Fruit fly (Drosophila melanogaster): ENCODE data around the gene CG14053.

The CG14053 gene

dm6 chrX:2241842-2242241 is 48.1 kb upstream of the CG14053 start, which contains the start of gene kz (continued):
- TF ChIP-seq sisA (GFP tag; IDR thresholded peaks at IDR 0.05), result no peak
- TF ChIP-seq CG2875 (GFP tag; optimal IDR thresholded peaks at IDR 0.05), result no peak
- TF ChIP-seq H2.0 (GFP tag; IDR thresholded peaks at IDR 0.05), result no peak
- TF ChIP-seq sob (GFP tag; IDR thresholded peaks at IDR 0.05), result peak; percentile 38; the same call in 1 of the 2 replicates
- no peak for TF ChIP-seq Dip2 (GFP tag; IDR thresholded peaks at IDR 0.05)
- no peak for TF ChIP-seq CG4328 (GFP tag; optimal IDR thresholded peaks at IDR 0.05)
- no peak for TF ChIP-seq CG33213 (GFP tag; optimal IDR thresholded peaks at IDR 0.05)
- no peak for TF ChIP-seq lola (GFP tag; optimal IDR thresholded peaks at IDR 0.05)
- TF ChIP-seq Eip74EF (GFP tag; optimal IDR thresholded peaks at IDR 0.05), result no peak
- no peak for TF ChIP-seq pfk (GFP tag; optimal IDR thresholded peaks at IDR 0.05)
- no peak for TF ChIP-seq CG11723 (GFP tag; optimal IDR thresholded peaks at IDR 0.05)
- TF ChIP-seq CG9876 (GFP tag; optimal IDR thresholded peaks at IDR 0.05), result no peak
- peak; percentile 34 for TF ChIP-seq Myb (GFP tag; optimal IDR thresholded peaks at IDR 0.05)
- peak; percentile 88 for TF ChIP-seq inv (GFP tag; IDR thresholded peaks at IDR 0.05; ENCODE audit: partially characterized antibody)
- no peak for TF ChIP-seq CG2889 (GFP tag; IDR thresholded peaks at IDR 0.05)
- TF ChIP-seq lbe (GFP tag; optimal IDR thresholded peaks at IDR 0.05), result no peak
- TF ChIP-seq CG17912 (GFP tag; optimal IDR thresholded peaks at IDR 0.05), result no peak
- TF ChIP-seq pzg (GFP tag; optimal IDR thresholded peaks at IDR 0.05), result peak; percentile 88
- no peak for TF ChIP-seq seq (GFP tag; IDR thresholded peaks at IDR 0.05)
- TF ChIP-seq ash1 (GFP tag; optimal IDR thresholded peaks at IDR 0.05), result no peak
- TF ChIP-seq Opbp (GFP tag; IDR thresholded peaks at IDR 0.05; ENCODE audit: partially characterized antibody), result peak; percentile 92
- no peak for TF ChIP-seq CG12769 (tag; optimal IDR thresholded peaks at IDR 0.05)
- TF ChIP-seq ewg (GFP tag; optimal IDR thresholded peaks at IDR 0.05), result no peak
- TF ChIP-seq her (GFP tag; optimal IDR thresholded peaks at IDR 0.05), result no peak
- TF ChIP-seq CG17802 (tag; optimal IDR thresholded peaks at IDR 0.05), result peak; percentile 91
- no peak for TF ChIP-seq CkIIα-i1 (GFP tag; IDR thresholded peaks at IDR 0.05)
- no peak for TF ChIP-seq CG11560 (tag; IDR thresholded peaks at IDR 0.05)
- TF ChIP-seq gro (GFP tag; optimal IDR thresholded peaks at IDR 0.05), result no peak
- no peak for TF ChIP-seq lmd (GFP tag; IDR thresholded peaks at IDR 0.05)
- no peak for TF ChIP-seq Six4 (GFP tag; optimal IDR thresholded peaks at IDR 0.05)
- no peak for TF ChIP-seq CG3065 (GFP tag; optimal IDR thresholded peaks at IDR 0.05)
- TF ChIP-seq gce (GFP tag; IDR thresholded peaks at IDR 0.05), result no peak
- TF ChIP-seq CG9727 (GFP tag; optimal IDR thresholded peaks at IDR 0.05), result no peak
- TF ChIP-seq slp2 (GFP tag; optimal IDR thresholded peaks at IDR 0.05), result no peak
- TF ChIP-seq CG5180 (GFP tag; optimal IDR thresholded peaks at IDR 0.05), result no peak
- TF ChIP-seq grau (tag; optimal IDR thresholded peaks at IDR 0.05), result no peak
- TF ChIP-seq CrebB (tag; optimal IDR thresholded peaks at IDR 0.05), result no peak
- no peak for TF ChIP-seq maf-S (GFP tag; optimal IDR thresholded peaks at IDR 0.05)
- TF ChIP-seq CG31365 (tag; optimal IDR thresholded peaks at IDR 0.05), result no peak
- no peak for TF ChIP-seq lab (GFP tag; optimal IDR thresholded peaks at IDR 0.05)
- no peak for TF ChIP-seq emc (GFP tag; optimal IDR thresholded peaks at IDR 0.05)
- peak; percentile 57; the same call in 1 of the 3 replicates for TF ChIP-seq row (GFP tag; IDR thresholded peaks at IDR 0.05)
- TF ChIP-seq Fer1 (GFP tag; optimal IDR thresholded peaks at IDR 0.05), result no peak
- TF ChIP-seq D19A (tag; optimal IDR thresholded peaks at IDR 0.05), result no peak
- TF ChIP-seq CG1647 (GFP tag; optimal IDR thresholded peaks at IDR 0.05), result no peak
- TF ChIP-seq Usf (GFP tag; optimal IDR thresholded peaks at IDR 0.05), result no peak
- TF ChIP-seq Hr39 (optimal IDR thresholded peaks at IDR 0.05), result no peak
- TF ChIP-seq tll (GFP tag; optimal IDR thresholded peaks at IDR 0.05), result no peak
- TF ChIP-seq fd96Cb (tag; optimal IDR thresholded peaks at IDR 0.05), result no peak
- TF ChIP-seq CG3726 (GFP tag; IDR thresholded peaks at IDR 0.05), result no peak
- TF ChIP-seq CG31441 (GFP tag; IDR thresholded peaks at IDR 0.05), result no peak
- no peak for TF ChIP-seq NC2β (GFP tag; optimal IDR thresholded peaks at IDR 0.05)
